Worm (Caenorhabditis elegans) whole organism, late embryonic: ENCODE results near the gene bgnt-1.3.

Experiments
- ceh-6 ChIP-seq: fragments of 200-800 bp; sonication (Bioruptor generic); optimal IDR thresholded peaks from 2 replicates; lab custom pipeline; 2018; ENCODE audit warnings: mild to moderate bottlenecking, missing genetic modification characterization, missing compliant biosample characterization
- fkh-10 ChIP-seq: fragments of 150-350 bp; optimal IDR thresholded peaks from 2 replicates; lab custom pipeline; 2014; ENCODE audit warnings: missing biosample characterization, missing genetic modification reagents, missing genetic modification characterization
- tbx-2 ChIP-seq: sonication (generic microtip); optimal IDR thresholded peaks from 2 replicates; lab custom pipeline; 2016; ENCODE audit warnings: missing genetic modification characterization, missing compliant biosample characterization

- TF ChIP-seq ceh-6 (GFP tag; lab: Kevin White, UChicago), result no peak
- no peak for TF ChIP-seq tbx-2 (tag; lab: Kevin White, UChicago)
- no peak for TF ChIP-seq fkh-10 (GFP tag; lab: Kevin White, UChicago)
Observed at ce11 chrV:16302439-16302838, 46.1 kb upstream of the bgnt-1.3 start, which contains the start of the genes C31A11.13 and oac-6.
